Worm (Caenorhabditis elegans) whole organism, young adult: ENCODE data around the gene pho-13.

Source experiments
- D2030.7 ChIP-seq: fragments of 200-800 bp; sonication (Bioruptor generic); IDR thresholded peaks from 2 replicates; pipeline ENCODE4 v1.3.6; 2022; ENCODE audit warnings: missing genetic modification reagents, missing genetic modification characterization, missing compliant biosample characterization
- ama-1 ChIP-seq, 3 experiments: fragments of 150-350 bp in 1 of 3; sonication (generic microtip) in 2 of 3; optimal IDR thresholded peaks; 2 replicates each; lab custom pipeline; 2014 to 2018; ENCODE audit warnings: missing biosample characterization in 2 of 3, missing genetic modification characterization in 2 of 3, missing genetic modification reagents in 2 of 3
- aptf-2 ChIP-seq: fragments of 200-800 bp; sonication (Bioruptor generic); conservative IDR thresholded peaks from 2 replicates; pipeline ENCODE4 v1.3.6; 2022; ENCODE audit warnings: missing genetic modification reagents, missing genetic modification characterization, missing compliant biosample characterization
- atf-7 ChIP-seq: sonication (generic microtip); optimal IDR thresholded peaks from 2 replicates; lab custom pipeline; 2017; ENCODE audit warnings: mild to moderate bottlenecking, missing genetic modification characterization, missing compliant biosample characterization
- attf-5 ChIP-seq: fragments of 200-800 bp; sonication (Bioruptor generic); optimal IDR thresholded peaks from 2 replicates; lab custom pipeline; 2018; ENCODE audit warnings: mild to moderate bottlenecking, missing genetic modification characterization, missing compliant biosample characterization
- efl-1 ChIP-seq: fragments of 150-350 bp; optimal IDR thresholded peaks from 2 replicates; lab custom pipeline; 2014; ENCODE audit warnings: missing biosample characterization, missing genetic modification reagents, missing genetic modification characterization
- hsf-1 ChIP-seq: fragments of 200-800 bp; sonication (Bioruptor generic); IDR thresholded peaks from 2 replicates; pipeline ENCODE4 v1.3.6; 2022; ENCODE audit warnings: missing genetic modification reagents, missing genetic modification characterization, missing compliant biosample characterization
- lir-1 ChIP-seq: fragments of 200-800 bp; sonication (Bioruptor generic); conservative IDR thresholded peaks from 2 replicates; pipeline ENCODE4 v1.3.6; 2022; ENCODE audit warnings: missing genetic modification reagents, missing genetic modification characterization, missing compliant biosample characterization
- nfya-2 ChIP-seq: fragments of 200-800 bp; sonication (Bioruptor generic); IDR thresholded peaks from 2 replicates; pipeline ENCODE4 v1.3.6; 2022; ENCODE audit warnings: missing genetic modification reagents, missing genetic modification characterization, missing compliant biosample characterization
- pbrm-1 ChIP-seq: fragments of 200-800 bp; sonication (Bioruptor generic); IDR thresholded peaks from 2 replicates; pipeline ENCODE4 v1.3.6; 2022; ENCODE audit warnings: missing genetic modification reagents, missing genetic modification characterization, missing compliant biosample characterization
- sea-2 ChIP-seq: fragments of 200-800 bp; sonication (Bioruptor generic); IDR thresholded peaks from 2 replicates; pipeline ENCODE4 v1.3.6; 2022; ENCODE audit warnings: missing genetic modification characterization, missing compliant biosample characterization
- snpc-4 ChIP-seq, 5 experiments: fragments of 150-350 bp in 1 of 5; sonication (generic microtip) in 4 of 5; optimal IDR thresholded peaks; 2 replicates each; lab custom pipeline; 2014 to 2018; ENCODE audit warnings: missing genetic modification characterization in 5 of 5, missing biosample characterization in 3 of 5, antibody characterized with exemption in 2 of 5, mild to moderate bottlenecking in 2 of 5, missing compliant biosample characterization in 2 of 5, missing genotype in 2 of 5, moderate library complexity in 2 of 5, missing genetic modification reagents in 1 of 5
- ztf-18 ChIP-seq: sonication (generic microtip); optimal IDR thresholded peaks from 2 replicates; lab custom pipeline; 2016; ENCODE audit warnings: missing genotype, mild to moderate bottlenecking, missing genetic modification characterization, missing compliant biosample characterization

DNA sequence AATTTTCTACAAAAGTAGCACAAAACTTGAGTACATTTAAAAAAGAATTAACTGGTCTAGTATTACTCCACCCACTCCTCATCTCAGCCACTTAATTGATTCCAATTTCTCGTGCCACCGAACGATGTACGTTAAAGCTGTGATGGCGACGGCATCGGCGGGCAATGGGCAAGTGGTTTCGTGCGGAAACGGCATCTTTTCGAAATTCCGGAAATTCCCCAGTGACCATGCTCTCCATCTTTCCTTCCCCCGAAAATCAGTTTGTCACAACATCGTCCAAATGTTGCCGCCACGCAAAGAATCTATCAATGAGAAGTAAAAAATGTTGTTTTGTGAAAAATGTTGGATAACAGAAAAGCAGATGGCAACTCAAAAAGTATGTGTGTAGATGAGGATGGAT, 26.1 kb upstream of the pho-13 start:
- TF ChIP-seq nfya-2 (no peak), ztf-18 (no peak), aptf-2 (no peak), efl-1 (GFP tag; lab: Kevin White, UChicago) (no peak), pbrm-1 (GFP tag; lab: Robert Waterston, UW) (no peak), ama-1 (optimal IDR thresholded peaks at IDR 0.05; lab: Kevin White, UChicago) (no peak), ama-1 (GFP tag; optimal IDR thresholded peaks at IDR 0.05; lab: Kevin White, UChicago) (no peak), snpc-4 (GFP tag; optimal IDR thresholded peaks at IDR 0.05; lab: Kevin White, UChicago) (no peak), snpc-4 (tag; optimal IDR thresholded peaks at IDR 0.05; lab: Kevin White, UChicago) (no peak), lir-1 (GFP tag; lab: Robert Waterston, UW) (no peak), D2030.7 (GFP tag; lab: Robert Waterston, UW) (no peak), hsf-1 (GFP tag; lab: Robert Waterston, UW) (no peak), atf-7 (tag; lab: Kevin White, UChicago) (no peak), sea-2 (GFP tag; lab: Robert Waterston, UW) (no peak), attf-5 (GFP tag; lab: Kevin White, UChicago) (no peak)
